Fruit fly (Drosophila melanogaster) whole organism, embryonic: ENCODE data around the gene CG5079.

Experiments used
- ATbp ChIP-seq: fragments of 200-800 bp; sonication (Bioruptor generic); optimal IDR thresholded peaks from 2 replicates; lab custom pipeline; 2017; ENCODE audit warnings: missing biosample characterization, mild to moderate bottlenecking, missing genetic modification characterization, missing genetic modification reagents
- Atf-2 ChIP-seq: fragments of 200-800 bp; sonication (Bioruptor generic); optimal IDR thresholded peaks from 2 replicates; lab custom pipeline; 2016; ENCODE audit warnings: missing biosample characterization, missing genetic modification characterization
- Bgb ChIP-seq: fragments of 200-800 bp; sonication (Bioruptor generic); IDR thresholded peaks from 2 replicates; pipeline ENCODE4 v1.3.6; 2022; ENCODE audit warnings: missing biosample characterization, missing genetic modification characterization; ENCODE audit not compliant: partially characterized antibody
- CG1024 ChIP-seq: fragments of 200-800 bp; sonication (Bioruptor generic); IDR thresholded peaks from 2 replicates; pipeline ENCODE4 v1.3.6; 2022; ENCODE audit warnings: missing biosample characterization, missing genetic modification characterization
- CG11696 ChIP-seq: fragments of 200-800 bp; sonication (Bioruptor generic); IDR thresholded peaks from 2 replicates; pipeline ENCODE4 v1.3.6; 2022; ENCODE audit warnings: missing biosample characterization, missing genetic modification characterization
- CG13894 ChIP-seq: fragments of 200-800 bp; sonication (Bioruptor generic); optimal IDR thresholded peaks from 3 replicates; lab custom pipeline; 2018; ENCODE audit warnings: missing biosample characterization, mild to moderate bottlenecking, missing genetic modification characterization, moderate library complexity
- CG14014 ChIP-seq: fragments of 200-800 bp; sonication (Bioruptor generic); IDR thresholded peaks from 2 replicates; pipeline ENCODE4 v1.3.6; 2022; ENCODE audit warnings: missing biosample characterization, missing genetic modification characterization
- CG14860 ChIP-seq: fragments of 200-800 bp; sonication (Bioruptor generic); IDR thresholded peaks from 3 replicates; pipeline ENCODE4 v1.3.6; 2022; ENCODE audit warnings: missing biosample characterization, missing genetic modification characterization; ENCODE audit not compliant: partially characterized antibody
- CG17186 ChIP-seq: fragments of 200-800 bp; sonication (Bioruptor generic); optimal IDR thresholded peaks from 3 replicates; lab custom pipeline; 2017; ENCODE audit warnings: missing biosample characterization, missing genetic modification reagents, missing genetic modification characterization
- CG17385 ChIP-seq: fragments of 200-800 bp; sonication (Bioruptor generic); optimal IDR thresholded peaks from 3 replicates; lab custom pipeline; 2018; ENCODE audit warnings: missing biosample characterization, mild to moderate bottlenecking, missing genetic modification characterization
- CG1792 ChIP-seq: fragments of 200-800 bp; sonication (Bioruptor generic); optimal IDR thresholded peaks from 2 replicates; lab custom pipeline; 2016; ENCODE audit warnings: missing biosample characterization, missing genetic modification characterization
- CG18011 ChIP-seq: fragments of 200-800 bp; sonication (Bioruptor generic); optimal IDR thresholded peaks from 2 replicates; lab custom pipeline; 2017; ENCODE audit warnings: missing biosample characterization, missing genetic modification characterization, mild to moderate bottlenecking, moderate library complexity, missing genotype
- CG2129 ChIP-seq: fragments of 200-800 bp; sonication (Bioruptor generic); IDR thresholded peaks from 2 replicates; pipeline ENCODE4 v1.3.6; 2022; ENCODE audit warnings: missing biosample characterization, missing genetic modification characterization; ENCODE audit not compliant: partially characterized antibody
- CG3995 ChIP-seq: fragments of 200-800 bp; sonication (Bioruptor generic); optimal IDR thresholded peaks from 3 replicates; lab custom pipeline; 2016; ENCODE audit warnings: missing biosample characterization, missing genetic modification characterization
- CG4328 ChIP-seq: fragments of 200-800 bp; sonication (Bioruptor generic); optimal IDR thresholded peaks from 3 replicates; lab custom pipeline; 2017; ENCODE audit warnings: missing biosample characterization, missing genetic modification reagents, missing genetic modification characterization
- CG8924 ChIP-seq: fragments of 200-800 bp; optimal IDR thresholded peaks from 3 replicates; lab custom pipeline; 2019; ENCODE audit warnings: missing biosample characterization, mild to moderate bottlenecking, missing genetic modification characterization, moderate library complexity
- CTCF ChIP-seq: fragments of 200-800 bp; sonication (Bioruptor generic); optimal IDR thresholded peaks from 2 replicates; lab custom pipeline; 2017; ENCODE audit warnings: missing biosample characterization, mild to moderate bottlenecking, missing genetic modification characterization, moderate library complexity
- Dbx ChIP-seq: fragments of 200-800 bp; sonication (Bioruptor generic); IDR thresholded peaks from 3 replicates; pipeline ENCODE4 v1.3.6; 2022; ENCODE audit warnings: missing biosample characterization, missing genetic modification characterization
- Dip2 ChIP-seq: fragments of 200-800 bp; sonication (Bioruptor generic); IDR thresholded peaks from 2 replicates; pipeline ENCODE4 v1.3.6; 2022; ENCODE audit warnings: missing biosample characterization, missing genetic modification characterization
- Dp ChIP-seq: fragments of 200-800 bp; sonication (Bioruptor generic); optimal IDR thresholded peaks from 2 replicates; lab custom pipeline; 2018; ENCODE audit warnings: missing biosample characterization, mild to moderate bottlenecking, missing genetic modification characterization, moderate library complexity
- Ets65A ChIP-seq: fragments of 200-800 bp; sonication (Bioruptor generic); peaks from one replicate; lab custom pipeline; 2016; ENCODE audit warnings: missing biosample characterization, missing genetic modification characterization
- Fer1 ChIP-seq: fragments of 200-800 bp; sonication (Bioruptor generic); optimal IDR thresholded peaks from 2 replicates; lab custom pipeline; 2017; ENCODE audit warnings: missing biosample characterization, mild to moderate bottlenecking, missing genetic modification characterization
- NC2α ChIP-seq: fragments of 200-800 bp; sonication (Bioruptor generic); optimal IDR thresholded peaks from 2 replicates; lab custom pipeline; 2016; ENCODE audit warnings: missing biosample characterization, missing genetic modification characterization
- NC2β ChIP-seq: fragments of 200-800 bp; sonication (Bioruptor generic); optimal IDR thresholded peaks from 2 replicates; lab custom pipeline; 2016; ENCODE audit warnings: missing biosample characterization, missing genetic modification characterization
- NK7.1 ChIP-seq: fragments of 200-800 bp; sonication (Bioruptor generic); optimal IDR thresholded peaks from 3 replicates; lab custom pipeline; 2016; ENCODE audit warnings: missing biosample characterization, missing genetic modification characterization
- Pdp1 ChIP-seq, 2 experiments: fragments of 200-800 bp; sonication (Bioruptor generic); optimal IDR thresholded peaks; 3 replicates each; lab custom pipeline; 2016; ENCODE audit warnings: missing biosample characterization in 2 of 2, missing genetic modification characterization in 2 of 2, mild to moderate bottlenecking in 1 of 2, moderate library complexity in 1 of 2
- Sry-β ChIP-seq: fragments of 200-800 bp; sonication (Bioruptor generic); optimal IDR thresholded peaks from 2 replicates; lab custom pipeline; 2018; ENCODE audit warnings: missing biosample characterization, mild to moderate bottlenecking, missing genetic modification characterization, moderate library complexity
- Trl ChIP-seq, 3 experiments: fragments of >200 bp in 2 of 3; fragments of 200-800 bp in 1 of 3; sonication (Bioruptor generic) in 1 of 3; optimal IDR thresholded peaks; 2 replicates in 1 of 3; 3 replicates in 2 of 3; lab custom pipeline; 2016 to 2017; ENCODE audit warnings: missing biosample characterization in 1 of 3, missing genetic modification characterization in 1 of 3
- ac ChIP-seq: fragments of 200-800 bp; sonication (Bioruptor generic); optimal IDR thresholded peaks from 3 replicates; lab custom pipeline; 2017; ENCODE audit warnings: missing biosample characterization, mild to moderate bottlenecking, missing genetic modification characterization
- ap ChIP-seq: fragments of 200-800 bp; sonication (Bioruptor generic); IDR thresholded peaks from 2 replicates; pipeline ENCODE4 v1.3.6; 2022; ENCODE audit warnings: missing biosample characterization, missing genetic modification characterization
- bowl ChIP-seq: fragments of 200-800 bp; sonication (Bioruptor generic); IDR thresholded peaks from 2 replicates; pipeline ENCODE4 v1.3.6; 2022; ENCODE audit warnings: missing biosample characterization, missing genetic modification characterization
- chm ChIP-seq: fragments of 200-800 bp; sonication (Bioruptor generic); IDR thresholded peaks from 2 replicates; pipeline ENCODE4 v1.3.6; 2022; ENCODE audit warnings: missing biosample characterization, missing genetic modification characterization
- ci ChIP-seq: fragments of 200-800 bp; sonication (Bioruptor generic); IDR thresholded peaks from 3 replicates; pipeline ENCODE4 v1.3.6; 2022; ENCODE audit warnings: missing biosample characterization, missing genetic modification characterization
- ewg ChIP-seq: fragments of 200-800 bp; sonication (Bioruptor generic); optimal IDR thresholded peaks from 3 replicates; lab custom pipeline; 2017; ENCODE audit warnings: mild to moderate bottlenecking, missing biosample characterization, missing genetic modification reagents, missing genetic modification characterization
- fru ChIP-seq: fragments of >200 bp; optimal IDR thresholded peaks from 2 replicates; lab custom pipeline; 2017
- ftz-f1 ChIP-seq: fragments of 200-800 bp; sonication (Bioruptor generic); optimal IDR thresholded peaks from 2 replicates; lab custom pipeline; 2016; ENCODE audit warnings: missing biosample characterization, missing genetic modification characterization
- hkb ChIP-seq, 2 experiments: fragments of 200-800 bp in 1 of 2; fragments of >200 bp in 1 of 2; sonication (Bioruptor generic) in 1 of 2; IDR thresholded peaks in 1 of 2; optimal IDR thresholded peaks in 1 of 2; 2 replicates each; pipeline versions ENCODE4 v1.3.6 to Lab custom; 2017 to 2022; ENCODE audit warnings: missing biosample characterization in 1 of 2, missing genetic modification characterization in 1 of 2
- hth ChIP-seq: fragments of >200 bp; optimal IDR thresholded peaks from 2 replicates; lab custom pipeline; 2017; ENCODE audit warnings: inconsistent platforms
- lbe ChIP-seq: fragments of 200-800 bp; sonication (Bioruptor generic); optimal IDR thresholded peaks from 2 replicates; lab custom pipeline; 2016; ENCODE audit warnings: missing biosample characterization, mild to moderate bottlenecking, missing genetic modification characterization
- mld ChIP-seq: fragments of 200-800 bp; sonication (Bioruptor generic); IDR thresholded peaks from 3 replicates; pipeline ENCODE4 v1.3.6; 2022; ENCODE audit warnings: missing biosample characterization, missing genetic modification characterization; ENCODE audit not compliant: partially characterized antibody
- org-1 ChIP-seq: fragments of 200-800 bp; sonication (Bioruptor generic); optimal IDR thresholded peaks from 2 replicates; lab custom pipeline; 2017; ENCODE audit warnings: missing biosample characterization, missing genetic modification characterization
- pan ChIP-seq, 4 experiments: fragments of >200 bp in 3 of 4; fragments of 200-800 bp in 1 of 4; sonication (Bioruptor generic) in 1 of 4; optimal IDR thresholded peaks in 3 of 4; IDR thresholded peaks in 1 of 4; 2 replicates each; pipeline versions ENCODE4 v1.3.6 to Lab custom; 2017 to 2022; ENCODE audit warnings: missing biosample characterization in 2 of 4, missing genetic modification characterization in 2 of 4, mixed read lengths in 1 of 4
- pzg ChIP-seq: fragments of 200-800 bp; sonication (Bioruptor generic); optimal IDR thresholded peaks from 3 replicates; lab custom pipeline; 2018; ENCODE audit warnings: missing biosample characterization, mild to moderate bottlenecking, missing genetic modification characterization, moderate library complexity
- run ChIP-seq: fragments of 200-800 bp; sonication (Bioruptor generic); optimal IDR thresholded peaks from 3 replicates; lab custom pipeline; 2018; ENCODE audit warnings: missing biosample characterization, mild to moderate bottlenecking, missing genetic modification characterization
- stc ChIP-seq: fragments of 200-800 bp; sonication (Bioruptor generic); IDR thresholded peaks from 2 replicates; pipeline ENCODE4 v1.3.6; 2022; ENCODE audit warnings: missing biosample characterization, missing genetic modification characterization
- stwl ChIP-seq: fragments of 200-800 bp; sonication (Bioruptor generic); optimal IDR thresholded peaks from 3 replicates; lab custom pipeline; 2018; ENCODE audit warnings: missing biosample characterization, mild to moderate bottlenecking, missing genetic modification characterization, moderate library complexity
- tio ChIP-seq: fragments of 200-800 bp; sonication (Bioruptor generic); optimal IDR thresholded peaks from 2 replicates; lab custom pipeline; 2017; ENCODE audit warnings: missing biosample characterization, missing genetic modification characterization, inconsistent platforms
- tup ChIP-seq: fragments of 200-800 bp; sonication (Bioruptor generic); optimal IDR thresholded peaks from 2 replicates; lab custom pipeline; 2016; ENCODE audit warnings: missing biosample characterization, mild to moderate bottlenecking, missing genetic modification characterization, moderate library complexity
- wdn ChIP-seq: fragments of 200-800 bp; sonication (Bioruptor generic); IDR thresholded peaks from 2 replicates; pipeline ENCODE4 v1.3.6; 2022; ENCODE audit warnings: missing biosample characterization, missing genetic modification characterization
- zfh2 ChIP-seq: fragments of 200-800 bp; sonication (Bioruptor generic); optimal IDR thresholded peaks from 2 replicates; lab custom pipeline; 2016; ENCODE audit warnings: missing biosample characterization, missing genetic modification characterization

The CG5079 gene

DNA sequence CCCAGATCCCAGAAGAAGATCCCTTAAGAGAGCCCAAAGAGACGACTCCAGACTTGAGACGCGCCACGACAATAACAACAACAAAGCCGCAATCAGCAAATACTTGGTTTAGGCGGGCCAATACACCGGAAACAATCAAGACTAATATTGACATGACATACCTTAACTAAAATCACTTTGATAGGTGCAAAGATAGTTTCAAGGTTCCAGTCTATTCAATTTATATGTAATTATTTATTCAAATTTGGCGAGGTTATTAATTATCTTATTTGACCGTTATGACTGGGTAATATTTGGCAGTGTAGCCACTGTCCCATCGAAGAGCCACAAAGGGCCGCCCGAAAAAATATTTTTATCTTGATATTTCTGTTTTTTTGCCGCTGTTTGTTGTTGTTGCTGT is 27.0 kb downstream of the CG5079 start (continued):
- TF ChIP-seq bowl (GFP tag; lab: Robert Waterston, UW) (no peak), ap (0 out of 2 replicates have a peak, but pooled peaks have one; percentile 16), wdn (GFP tag; lab: Robert Waterston, UW) (no peak), NC2β (GFP tag; lab: Kevin White, UChicago) (peak; percentile 37), CG17385 (GFP tag; lab: Kevin White, UChicago) (peak; percentile 29), ATbp (GFP tag; lab: Kevin White, UChicago) (peak; percentile 21), CG18011 (no peak), pan (optimal IDR thresholded peaks at IDR 0.05; lab: Kevin White, UChicago) (no peak), pan (GFP tag; optimal IDR thresholded peaks at IDR 0.05 in 1 of 2, IDR thresholded peaks at IDR 0.05 in 1 of 2) (peak in 1 of 2 experiments; percentile 59), Atf-2 (no peak), CG8924 (tag; lab: Kevin White, UChicago) (peak; percentile 72), Dip2 (GFP tag; lab: Robert Waterston, UW) (no peak), CG17186 (no peak), Trl (optimal IDR thresholded peaks at IDR 0.05; lab: Kevin White, UChicago) (no peak), Trl (GFP tag; optimal IDR thresholded peaks at IDR 0.05; lab: Kevin White, UChicago) (peak; percentile 22), Bgb (GFP tag; lab: Robert Waterston, UW) (no peak), CG14014 (GFP tag; lab: Robert Waterston, UW) (no peak), fru (lab: Kevin White, UChicago) (no peak), tup (GFP tag; lab: Kevin White, UChicago) (no peak), tio (peak; percentile 1), chm (peak; percentile 49; the same call in 1 of the 2 replicates), CG1024 (no peak), Pdp1 (GFP tag; optimal IDR thresholded peaks at IDR 0.05; lab: Kevin White, UChicago) (peak; percentile 30 to 39), CG1792 (no peak), Dp (GFP tag; lab: Kevin White, UChicago) (no peak), zfh2 (GFP tag; lab: Kevin White, UChicago) (no peak), ac (peak; percentile 61), Dbx (no peak), stwl (tag; lab: Kevin White, UChicago) (peak; percentile 18), pzg (no peak), CG14860 (no peak), ci (peak; percentile 67; the same call in 2 of the 3 replicates), lbe (GFP tag; lab: Kevin White, UChicago) (peak; percentile 96), stc (peak; percentile 55), CG2129 (GFP tag; lab: Robert Waterston, UW) (no peak), CG13894 (tag; lab: Kevin White, UChicago) (no peak), mld (GFP tag; lab: Robert Waterston, UW) (no peak), NC2α (no peak), Sry-β (GFP tag; lab: Kevin White, UChicago) (no peak), CG11696 (GFP tag; lab: Robert Waterston, UW) (no peak), Ets65A (peak; percentile 55), org-1 (GFP tag; lab: Kevin White, UChicago) (peak; percentile 35), ewg (no peak), CTCF (GFP tag; lab: Kevin White, UChicago) (no peak), NK7.1 (GFP tag; lab: Kevin White, UChicago) (no peak), hkb (optimal IDR thresholded peaks at IDR 0.05; lab: Kevin White, UChicago) (no peak), hkb (GFP tag; IDR thresholded peaks at IDR 0.05; lab: Robert Waterston, UW) (peak; percentile 64; the same call in 1 of the 2 replicates), CG4328 (GFP tag; lab: Kevin White, UChicago) (no peak), ftz-f1 (GFP tag; lab: Kevin White, UChicago) (no peak), CG3995 (no peak), Fer1 (GFP tag; lab: Kevin White, UChicago) (no peak), run (tag; lab: Kevin White, UChicago) (no peak), hth (lab: Kevin White, UChicago) (no peak)
